Worm (Caenorhabditis elegans) whole organism, mixed stage, embryonic: Measurements from ENCODE around the gene srh-32.
A peak's percentile ranks its signal among the peaks of the same experiment; 100 is the strongest.

ENCODE experiments used
- M03D4.4 ChIP-seq: sonication (generic microtip); optimal IDR thresholded peaks from 2 replicates; lab custom pipeline; 2017; ENCODE audit warnings: mild to moderate bottlenecking, missing genetic modification characterization, missing compliant biosample characterization
- bed-3 ChIP-seq: fragments of 200-800 bp; sonication (Bioruptor generic); optimal IDR thresholded peaks from 3 replicates; lab custom pipeline; 2018; ENCODE audit warnings: mild to moderate bottlenecking, missing genetic modification characterization, moderate library complexity, missing compliant biosample characterization
- blmp-1 ChIP-seq: fragments of 150-350 bp; optimal IDR thresholded peaks from 2 replicates; lab custom pipeline; 2014; ENCODE audit warnings: missing biosample characterization, missing genetic modification characterization
- ceh-39 ChIP-seq: fragments of 150-350 bp; optimal IDR thresholded peaks from 2 replicates; lab custom pipeline; 2014; ENCODE audit warnings: missing biosample characterization, missing genetic modification characterization
- ceh-43 ChIP-seq: fragments of 200-800 bp; sonication (Bioruptor generic); optimal IDR thresholded peaks from 2 replicates; lab custom pipeline; 2018; ENCODE audit warnings: mild to moderate bottlenecking, missing genetic modification characterization, moderate library complexity, missing compliant biosample characterization
- ceh-83 ChIP-seq: fragments of 200-800 bp; sonication (Bioruptor generic); optimal IDR thresholded peaks from 2 replicates; lab custom pipeline; 2018; ENCODE audit warnings: mild to moderate bottlenecking, missing genetic modification characterization, missing compliant biosample characterization
- ces-1 ChIP-seq: fragments of 150-350 bp; optimal IDR thresholded peaks from 2 replicates; lab custom pipeline; 2014; ENCODE audit warnings: missing biosample characterization, missing genetic modification reagents, missing genetic modification characterization
- cnd-1 ChIP-seq: fragments of 200-800 bp; sonication (Bioruptor generic); optimal IDR thresholded peaks from 2 replicates; lab custom pipeline; 2018; ENCODE audit warnings: mild to moderate bottlenecking, missing genetic modification characterization, missing compliant biosample characterization
- drap-1 ChIP-seq: fragments of 200-800 bp; sonication (Bioruptor generic); optimal IDR thresholded peaks from 3 replicates; lab custom pipeline; 2018; ENCODE audit warnings: mild to moderate bottlenecking, missing genetic modification characterization, missing compliant biosample characterization
- elt-3 ChIP-seq: fragments of 150-350 bp; optimal IDR thresholded peaks from 2 replicates; lab custom pipeline; 2014; ENCODE audit warnings: missing biosample characterization, missing genetic modification characterization
- flh-1 ChIP-seq: fragments of 200-800 bp; sonication (Bioruptor generic); optimal IDR thresholded peaks from 2 replicates; lab custom pipeline; 2018; ENCODE audit warnings: mild to moderate bottlenecking, missing genetic modification characterization, moderate library complexity, missing compliant biosample characterization
- ham-2 ChIP-seq: fragments of 200-800 bp; sonication (Bioruptor generic); optimal IDR thresholded peaks from 2 replicates; lab custom pipeline; 2018; ENCODE audit warnings: mild to moderate bottlenecking, missing genetic modification characterization, missing compliant biosample characterization
- hlh-1 ChIP-seq: fragments of 150-350 bp; optimal IDR thresholded peaks from 2 replicates; lab custom pipeline; 2014; ENCODE audit warnings: missing biosample characterization, missing genetic modification reagents, missing genetic modification characterization
- lin-13 ChIP-seq: fragments of 150-350 bp; optimal IDR thresholded peaks from 2 replicates; lab custom pipeline; 2014; ENCODE audit warnings: missing biosample characterization, missing genetic modification characterization
- lsy-2 ChIP-seq: fragments of 150-350 bp; optimal IDR thresholded peaks from 2 replicates; lab custom pipeline; 2014; ENCODE audit warnings: missing biosample characterization, missing genetic modification characterization
- mab-5 ChIP-seq: fragments of 150-350 bp; optimal IDR thresholded peaks from 2 replicates; lab custom pipeline; 2014; ENCODE audit warnings: missing biosample characterization, missing genetic modification characterization
- nhr-12 ChIP-seq: fragments of 150-350 bp; optimal IDR thresholded peaks from 2 replicates; lab custom pipeline; 2014; ENCODE audit warnings: missing biosample characterization, missing genetic modification characterization
- nhr-2 ChIP-seq: fragments of 150-350 bp; optimal IDR thresholded peaks from 2 replicates; lab custom pipeline; 2014; ENCODE audit warnings: missing biosample characterization, missing genetic modification characterization
- nhr-237 ChIP-seq: fragments of 150-350 bp; optimal IDR thresholded peaks from 2 replicates; lab custom pipeline; 2014; ENCODE audit warnings: missing biosample characterization, missing genetic modification characterization
- nhr-76 ChIP-seq: sonication (generic microtip); optimal IDR thresholded peaks from 2 replicates; lab custom pipeline; 2017; ENCODE audit warnings: missing biosample characterization, missing genetic modification characterization
- pha-4 ChIP-seq: fragments of 150-350 bp; optimal IDR thresholded peaks from 2 replicates; lab custom pipeline; 2018; ENCODE audit warnings: missing biosample characterization, missing genetic modification reagents, missing genetic modification characterization
- sem-2 ChIP-seq: fragments of 200-800 bp; sonication (Bioruptor generic); optimal IDR thresholded peaks from 2 replicates; lab custom pipeline; 2018; ENCODE audit warnings: mild to moderate bottlenecking, missing genetic modification characterization, missing compliant biosample characterization
- sptf-1 ChIP-seq: sonication (generic microtip); optimal IDR thresholded peaks from 2 replicates; lab custom pipeline; 2017; ENCODE audit warnings: mild to moderate bottlenecking, missing genetic modification characterization, moderate library complexity, missing compliant biosample characterization
- tbx-8 ChIP-seq: fragments of 200-800 bp; sonication (Bioruptor generic); optimal IDR thresholded peaks from 2 replicates; lab custom pipeline; 2018; ENCODE audit warnings: mild to moderate bottlenecking, missing genetic modification characterization, moderate library complexity, missing compliant biosample characterization
- unc-120 ChIP-seq: sonication (generic microtip); optimal IDR thresholded peaks from 2 replicates; lab custom pipeline; 2017; ENCODE audit warnings: missing genetic modification characterization, missing compliant biosample characterization; ENCODE audit not compliant: poor library complexity, severe bottlenecking
- unc-39 ChIP-seq: fragments of 150-350 bp; optimal IDR thresholded peaks from 2 replicates; lab custom pipeline; 2014; ENCODE audit warnings: missing biosample characterization, missing genetic modification characterization
- unc-62 ChIP-seq: fragments of 150-350 bp; optimal IDR thresholded peaks from 2 replicates; lab custom pipeline; 2014; ENCODE audit warnings: missing biosample characterization, missing genetic modification reagents, missing genetic modification characterization
- zip-8 ChIP-seq: fragments of 150-350 bp; optimal IDR thresholded peaks from 2 replicates; lab custom pipeline; 2014; ENCODE audit warnings: missing biosample characterization, missing genetic modification characterization
- ztf-11 ChIP-seq: fragments of 150-350 bp; optimal IDR thresholded peaks from 2 replicates; lab custom pipeline; 2014; ENCODE audit warnings: missing biosample characterization, missing genetic modification characterization

The srh-32 gene

ce11 chrV:17722553-17722952 lies 21.5 kb downstream of the srh-32 start:
- TF ChIP-seq pha-4 (tag; lab: Kevin White, UChicago) (no peak), lin-13 (no peak), ceh-83 (no peak), nhr-76 (no peak), nhr-237 (tag; lab: Kevin White, UChicago) (no peak), cnd-1 (tag; lab: Kevin White, UChicago) (no peak), ztf-11 (tag; lab: Kevin White, UChicago) (no peak), unc-39 (tag; lab: Kevin White, UChicago) (no peak), lsy-2 (tag; lab: Kevin White, UChicago) (no peak), nhr-2 (no peak), drap-1 (GFP tag; lab: Kevin White, UChicago) (no peak), bed-3 (GFP tag; lab: Kevin White, UChicago) (no peak)
- TF ChIP-seq, all 35 proteins: peak for 0

- TF ChIP-seq nhr-12 (tag; lab: Kevin White, UChicago) (no peak), nhr-237 (tag; lab: Kevin White, UChicago) (no peak), mab-5 (tag; lab: Kevin White, UChicago) (no peak), ces-1 (GFP tag; lab: Kevin White, UChicago) (no peak), drap-1 (GFP tag; lab: Kevin White, UChicago) (no peak), lin-13 (no peak), sptf-1 (no peak), elt-3 (tag; lab: Kevin White, UChicago) (no peak), unc-39 (tag; lab: Kevin White, UChicago) (no peak), bed-3 (GFP tag; lab: Kevin White, UChicago) (no peak), M03D4.4 (tag; lab: Kevin White, UChicago) (no peak), zip-8 (no peak), lsy-2 (tag; lab: Kevin White, UChicago) (no peak), tbx-8 (GFP tag; lab: Kevin White, UChicago) (no peak), nhr-2 (no peak), ztf-11 (tag; lab: Kevin White, UChicago) (no peak), unc-120 (no peak), ceh-39 (tag; lab: Kevin White, UChicago) (no peak), ceh-83 (no peak), blmp-1 (tag; lab: Kevin White, UChicago) (no peak)
Measured at ce11 chrV:17723142-17723781, 22.2 kb downstream of the srh-32 start.

ce11 chrV:17724704-17725103 lies 23.7 kb downstream of the srh-32 start, which contains the start of gene fat-5:
Gene fat-5 (plus strand): TSS chrV:17725004.
- TF ChIP-seq ceh-43 (GFP tag; lab: Kevin White, UChicago) (no peak), sem-2 (GFP tag; lab: Kevin White, UChicago) (no peak), cnd-1 (tag; lab: Kevin White, UChicago) (no peak), nhr-12 (tag; lab: Kevin White, UChicago) (no peak), unc-39 (tag; lab: Kevin White, UChicago) (no peak), nhr-2 (no peak)

ce11 chrV:17728336-17728735 lies 27.3 kb downstream of the srh-32 start:
- TF ChIP-seq lsy-2 (tag; lab: Kevin White, UChicago) (no peak), ceh-39 (tag; lab: Kevin White, UChicago) (no peak), ham-2 (GFP tag; lab: Kevin White, UChicago) (peak; percentile 48), sem-2 (GFP tag; lab: Kevin White, UChicago) (no peak)
- TF ChIP-seq, all 35 proteins: peak for 1

DNA sequence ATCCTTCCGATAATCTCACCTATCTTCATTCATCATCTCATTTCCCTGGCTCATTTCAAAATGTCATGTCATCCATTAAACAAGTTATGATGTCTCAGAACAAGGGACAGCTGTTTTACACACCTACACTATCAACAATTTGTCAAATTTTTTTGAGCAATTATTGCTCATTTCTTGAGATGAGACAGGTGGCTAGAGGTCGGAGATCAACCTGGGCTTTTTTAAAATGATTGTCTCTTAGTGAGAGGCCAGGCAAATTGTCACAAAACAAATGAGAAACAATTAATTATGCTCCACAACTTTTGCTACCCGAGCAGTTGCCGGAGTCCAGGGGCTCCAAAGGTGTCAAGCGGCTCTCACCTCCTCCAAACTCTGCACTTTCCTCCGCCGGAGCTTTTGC lies 27.7 kb downstream of the srh-32 start:
- peak; percentile 81 for TF ChIP-seq hlh-1 (tag; lab: Kevin White, UChicago)
- no peak for TF ChIP-seq zip-8
- peak; percentile 81 for TF ChIP-seq unc-62 (GFP tag; lab: Kevin White, UChicago)

ce11 chrV:17732516-17732915 lies 31.5 kb downstream of the srh-32 start, which contains the start of gene twk-42:
Gene twk-42 (minus strand): TSS chrV:17732616.
- TF ChIP-seq pha-4 (tag; lab: Kevin White, UChicago) (no peak), flh-1 (GFP tag; lab: Kevin White, UChicago) (no peak), ceh-83 (no peak), hlh-1 (tag; lab: Kevin White, UChicago) (peak; percentile 26), sem-2 (GFP tag; lab: Kevin White, UChicago) (no peak), sptf-1 (no peak), ceh-43 (GFP tag; lab: Kevin White, UChicago) (no peak), ceh-39 (tag; lab: Kevin White, UChicago) (no peak)
